Worm (Caenorhabditis elegans) whole organism, L3 larva: ENCODE measurements around the gene cnnm-1.

ENCODE experiments used
- ZK546.5 ChIP-seq: sonication (generic microtip); optimal IDR thresholded peaks from 2 replicates; lab custom pipeline; 2017; ENCODE audit warnings: missing biosample characterization, missing genetic modification characterization
- aly-2 ChIP-seq: fragments of 150-350 bp; optimal IDR thresholded peaks from 2 replicates; lab custom pipeline; 2014; ENCODE audit warnings: missing biosample characterization, missing genetic modification characterization
- ama-1 ChIP-seq: fragments of 150-350 bp; optimal IDR thresholded peaks from 2 replicates; lab custom pipeline; 2018
- ceh-28 ChIP-seq: fragments of 150-350 bp; optimal IDR thresholded peaks from 2 replicates; lab custom pipeline; 2014; ENCODE audit warnings: missing biosample characterization, missing genetic modification reagents, missing genetic modification characterization
- daf-12 ChIP-seq: fragments of 150-350 bp; optimal IDR thresholded peaks from 2 replicates; lab custom pipeline; 2014; ENCODE audit warnings: missing biosample characterization, missing genetic modification reagents, missing genetic modification characterization
- egl-27 ChIP-seq: sonication (generic microtip); optimal IDR thresholded peaks from 4 replicates; lab custom pipeline; 2017; ENCODE audit warnings: missing biosample characterization, missing genetic modification reagents, missing genetic modification characterization
- elt-1 ChIP-seq: fragments of 150-350 bp; optimal IDR thresholded peaks from 2 replicates; lab custom pipeline; 2014; ENCODE audit warnings: missing biosample characterization, missing genetic modification characterization
- eor-1 ChIP-seq, 2 experiments: fragments of 150-350 bp; optimal IDR thresholded peaks; 2 replicates each; lab custom pipeline; 2014 to 2018; ENCODE audit warnings: missing biosample characterization in 2 of 2, missing genetic modification characterization in 2 of 2
- fkh-10 ChIP-seq: sonication (generic microtip); optimal IDR thresholded peaks from 2 replicates; lab custom pipeline; 2017; ENCODE audit warnings: missing biosample characterization, missing genetic modification reagents, missing genetic modification characterization
- fkh-2 ChIP-seq: fragments of 150-350 bp; optimal IDR thresholded peaks from 2 replicates; lab custom pipeline; 2014; ENCODE audit warnings: missing biosample characterization, missing genetic modification reagents, missing genetic modification characterization
- fos-1 ChIP-seq: fragments of 150-350 bp; optimal IDR thresholded peaks from 2 replicates; lab custom pipeline; 2014; ENCODE audit warnings: missing biosample characterization, missing genetic modification characterization
- jun-1 ChIP-seq: fragments of 150-350 bp; optimal IDR thresholded peaks from 2 replicates; lab custom pipeline; 2014; ENCODE audit warnings: missing biosample characterization, missing genetic modification reagents, missing genetic modification characterization
- lsy-12 ChIP-seq: sonication (generic microtip); optimal IDR thresholded peaks from 2 replicates; lab custom pipeline; 2016; ENCODE audit warnings: mild to moderate bottlenecking, missing genetic modification characterization, missing compliant biosample characterization
- mdl-1 ChIP-seq: fragments of 150-350 bp; optimal IDR thresholded peaks from 2 replicates; lab custom pipeline; 2014; ENCODE audit warnings: missing biosample characterization, missing genetic modification characterization
- mml-1 ChIP-seq: fragments of 150-350 bp; sonication (generic microtip); optimal IDR thresholded peaks from 3 replicates; lab custom pipeline; 2014; ENCODE audit warnings: missing biosample characterization, missing genetic modification characterization
- nfya-1 ChIP-seq: sonication (generic microtip); optimal IDR thresholded peaks from 2 replicates; lab custom pipeline; 2017; ENCODE audit warnings: missing genetic modification characterization, mild to moderate bottlenecking, missing compliant biosample characterization, antibody characterized with exemption, moderate library complexity; ENCODE audit not compliant: insufficient read depth
- nhr-11 ChIP-seq: fragments of 150-350 bp; optimal IDR thresholded peaks from 2 replicates; lab custom pipeline; 2014; ENCODE audit warnings: missing biosample characterization, missing genetic modification characterization
- nhr-23 ChIP-seq: fragments of 150-350 bp; optimal IDR thresholded peaks from 2 replicates; lab custom pipeline; 2014; ENCODE audit warnings: missing biosample characterization, missing genetic modification reagents, missing genetic modification characterization
- nhr-237 ChIP-seq: fragments of 150-350 bp; optimal IDR thresholded peaks from 2 replicates; lab custom pipeline; 2014; ENCODE audit warnings: missing biosample characterization, missing genetic modification characterization
- nhr-43 ChIP-seq: sonication (generic microtip); optimal IDR thresholded peaks from 2 replicates; lab custom pipeline; 2016; ENCODE audit warnings: mild to moderate bottlenecking, missing genetic modification characterization, missing compliant biosample characterization; ENCODE audit not compliant: poor library complexity, severe bottlenecking
- nhr-67 ChIP-seq: fragments of 150-350 bp; optimal IDR thresholded peaks from 2 replicates; lab custom pipeline; 2014; ENCODE audit warnings: missing biosample characterization, missing genetic modification characterization
- nhr-77 ChIP-seq: fragments of 150-350 bp; optimal IDR thresholded peaks from 2 replicates; lab custom pipeline; 2014; ENCODE audit warnings: missing biosample characterization, missing genetic modification characterization
- pha-4 ChIP-seq: fragments of 150-350 bp; optimal IDR thresholded peaks from 2 replicates; lab custom pipeline; 2014; ENCODE audit warnings: missing biosample characterization, missing genetic modification reagents, missing genetic modification characterization
- pqm-1 ChIP-seq: fragments of 150-350 bp; optimal IDR thresholded peaks from 2 replicates; lab custom pipeline; 2017; ENCODE audit warnings: missing biosample characterization, missing genetic modification characterization, inconsistent platforms
- sea-2 ChIP-seq: fragments of 150-350 bp; sonication (generic microtip); optimal IDR thresholded peaks from 4 replicates; lab custom pipeline; 2014; ENCODE audit warnings: missing biosample characterization, missing genetic modification reagents, missing genetic modification characterization
- skn-1 ChIP-seq: fragments of 150-350 bp; optimal IDR thresholded peaks from 2 replicates; lab custom pipeline; 2014; ENCODE audit warnings: missing biosample characterization, missing genetic modification characterization
- snpc-4 ChIP-seq: fragments of 150-350 bp; optimal IDR thresholded peaks from 2 replicates; lab custom pipeline; 2014; ENCODE audit warnings: missing biosample characterization, missing genetic modification characterization
- unc-62 ChIP-seq: fragments of 150-350 bp; sonication (generic microtip); optimal IDR thresholded peaks from 4 replicates; lab custom pipeline; 2014; ENCODE audit warnings: missing biosample characterization, missing genetic modification reagents, missing genetic modification characterization
- zag-1 ChIP-seq: fragments of 150-350 bp; optimal IDR thresholded peaks from 2 replicates; lab custom pipeline; 2014; ENCODE audit warnings: missing biosample characterization, missing genetic modification characterization
- ztf-11 ChIP-seq: fragments of 150-350 bp; optimal IDR thresholded peaks from 2 replicates; lab custom pipeline; 2014; ENCODE audit warnings: missing biosample characterization, missing genetic modification characterization

The cnnm-1 gene

DNA sequence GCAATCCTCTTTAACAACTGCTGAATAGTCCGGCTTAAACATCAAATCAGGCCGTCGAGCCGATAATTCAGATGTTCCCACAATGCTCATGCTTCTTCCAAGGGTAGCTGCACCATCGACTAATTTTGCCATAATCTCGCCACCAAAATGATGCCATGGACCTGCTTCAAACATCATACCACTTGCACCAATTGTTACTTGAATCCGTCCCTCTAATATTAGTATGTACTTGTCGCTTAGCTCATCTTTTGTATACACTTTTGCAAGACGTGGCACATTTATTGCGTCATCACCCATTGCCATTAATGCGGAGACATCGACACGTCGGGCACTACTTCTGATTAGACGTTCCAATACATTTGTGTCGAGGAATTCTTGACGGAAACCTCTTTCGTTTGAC is 6.9 kb downstream of the cnnm-1 start:
- TF ChIP-seq nhr-77 (tag; lab: Kevin White, UChicago) (no peak), ztf-11 (tag; lab: Kevin White, UChicago) (no peak), nhr-11 (tag; lab: Kevin White, UChicago) (no peak), nfya-1 (no peak), eor-1 (tag; optimal IDR thresholded peaks at IDR 0.05; lab: Kevin White, UChicago) (no peak), mml-1 (tag; lab: Kevin White, UChicago) (no peak), snpc-4 (tag; lab: Kevin White, UChicago) (no peak), ceh-28 (tag; lab: Kevin White, UChicago) (no peak), sea-2 (GFP tag; lab: Kevin White, UChicago) (no peak), lsy-12 (tag; lab: Kevin White, UChicago) (no peak), egl-27 (tag; lab: Kevin White, UChicago) (no peak), nhr-67 (tag; lab: Kevin White, UChicago) (no peak), daf-12 (tag; lab: Kevin White, UChicago) (no peak)

DNA sequence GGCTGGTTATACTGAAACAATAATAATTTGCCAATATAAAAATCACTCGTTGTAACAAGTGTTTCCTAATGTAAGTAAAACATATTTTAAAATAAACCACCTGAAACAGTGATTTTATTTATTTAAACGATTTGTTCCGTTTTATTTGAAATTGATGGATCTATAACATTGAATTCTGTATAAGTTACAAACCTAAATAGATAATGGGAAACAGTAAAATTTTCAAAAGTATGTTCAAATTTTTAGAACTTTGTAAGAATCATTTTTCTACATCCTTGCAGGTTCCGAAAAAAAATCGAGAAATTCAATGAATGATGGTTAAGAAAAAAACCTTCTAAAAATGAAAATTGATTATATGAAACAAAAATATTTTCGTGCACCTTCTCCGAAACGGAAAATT is 13.2 kb downstream of the cnnm-1 start:
- TF ChIP-seq egl-27 (tag; lab: Kevin White, UChicago): no peak
- no peak for TF ChIP-seq eor-1 (tag; optimal IDR thresholded peaks at IDR 0.05; lab: Kevin White, UChicago)
- no peak for TF ChIP-seq pqm-1 (tag; lab: Kevin White, UChicago)
- TF ChIP-seq nhr-237 (tag; lab: Kevin White, UChicago): no peak
- TF ChIP-seq nhr-67 (tag; lab: Kevin White, UChicago): no peak

DNA sequence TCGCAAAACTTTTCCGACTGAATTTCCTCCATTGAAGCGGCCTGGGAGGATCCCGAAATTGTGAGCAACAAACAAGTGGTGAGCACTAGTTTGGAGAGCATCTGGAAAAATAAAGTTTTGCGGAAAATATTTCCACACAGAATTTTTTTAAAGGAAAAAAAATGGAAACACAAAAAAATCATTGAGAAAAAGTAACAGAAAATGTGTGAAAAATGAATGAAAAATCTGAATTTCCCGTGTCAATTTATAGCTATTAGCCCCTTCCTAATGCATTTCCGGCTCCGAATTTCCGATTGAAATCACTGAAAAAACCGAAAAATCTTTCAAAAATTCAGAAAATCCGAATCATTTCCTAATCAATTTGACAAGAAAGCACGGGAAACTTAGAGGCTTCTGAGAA is 14.9 kb downstream of the cnnm-1 start, which contains the start of gene flp-17:
Gene flp-17 (minus strand): TSS at position 101 of the 400 bp plus-strand sequence.
- TF ChIP-seq pha-4 (tag; lab: Kevin White, UChicago): no peak
- no peak for TF ChIP-seq zag-1 (tag; lab: Kevin White, UChicago)
- no peak for TF ChIP-seq skn-1 (tag; lab: Kevin White, UChicago)
- TF ChIP-seq unc-62 (GFP tag; lab: Kevin White, UChicago): no peak
- TF ChIP-seq jun-1 (tag; lab: Kevin White, UChicago): no peak
- no peak for TF ChIP-seq fkh-2 (tag; lab: Kevin White, UChicago)

DNA sequence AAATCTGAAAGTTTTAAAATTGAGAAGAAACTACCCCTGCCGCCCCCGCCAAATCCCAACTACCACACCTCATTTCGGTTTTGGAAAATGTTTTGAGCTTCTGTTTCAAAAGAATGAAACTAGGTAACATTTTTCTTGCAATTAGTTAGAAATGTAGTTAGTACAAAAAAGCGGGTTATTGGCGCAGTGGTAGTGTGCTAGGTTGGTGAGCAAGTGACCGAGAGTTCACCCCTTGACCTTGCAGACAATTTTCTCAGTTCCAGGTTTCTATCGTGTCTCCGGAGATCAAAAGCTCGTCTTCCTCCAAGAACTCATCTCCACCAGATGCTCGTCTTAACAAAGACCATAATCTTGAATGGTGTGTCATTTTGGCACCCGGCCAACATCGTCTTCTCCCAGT is 17.5 kb downstream of the cnnm-1 start:
- TF ChIP-seq eor-1 (tag; optimal IDR thresholded peaks at IDR 0.05; lab: Kevin White, UChicago) (no peak), nhr-237 (tag; lab: Kevin White, UChicago) (no peak), fkh-10 (no peak), ZK546.5 (tag; lab: Kevin White, UChicago) (no peak), nhr-43 (tag; lab: Kevin White, UChicago) (no peak), nfya-1 (no peak), mdl-1 (tag; lab: Kevin White, UChicago) (no peak), fos-1 (tag; lab: Kevin White, UChicago) (no peak), aly-2 (tag; lab: Kevin White, UChicago) (no peak), nhr-77 (tag; lab: Kevin White, UChicago) (no peak)

DNA sequence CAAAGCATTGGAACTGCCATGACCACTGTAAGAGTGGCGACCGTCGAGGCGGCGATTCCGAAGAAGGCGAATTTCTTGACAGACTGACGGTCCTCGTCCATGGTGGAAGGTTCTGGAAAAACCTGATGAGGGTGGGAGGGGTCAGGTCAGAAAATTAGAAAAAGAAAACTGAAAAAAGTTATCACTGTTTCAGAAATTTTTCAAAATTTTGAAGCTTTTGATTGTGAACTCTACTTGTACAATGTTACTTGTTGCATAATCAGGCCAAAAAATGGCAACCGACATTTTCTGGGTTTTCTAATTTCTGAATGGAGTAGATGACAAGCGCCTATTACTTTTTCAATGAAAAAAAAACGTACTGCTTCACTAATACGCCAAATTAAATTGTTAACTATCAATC is 23.0 kb downstream of the cnnm-1 start, which contains the start of gene col-138:
Gene col-138 (minus strand): TSS at position 101 of the 400 bp plus-strand sequence.
- TF ChIP-seq jun-1 (tag; lab: Kevin White, UChicago) (no peak), sea-2 (GFP tag; lab: Kevin White, UChicago) (no peak), zag-1 (tag; lab: Kevin White, UChicago) (no peak), elt-1 (tag; lab: Kevin White, UChicago) (no peak), nhr-23 (tag; lab: Kevin White, UChicago) (no peak), ama-1 (no peak), nhr-77 (tag; lab: Kevin White, UChicago) (no peak)

DNA sequence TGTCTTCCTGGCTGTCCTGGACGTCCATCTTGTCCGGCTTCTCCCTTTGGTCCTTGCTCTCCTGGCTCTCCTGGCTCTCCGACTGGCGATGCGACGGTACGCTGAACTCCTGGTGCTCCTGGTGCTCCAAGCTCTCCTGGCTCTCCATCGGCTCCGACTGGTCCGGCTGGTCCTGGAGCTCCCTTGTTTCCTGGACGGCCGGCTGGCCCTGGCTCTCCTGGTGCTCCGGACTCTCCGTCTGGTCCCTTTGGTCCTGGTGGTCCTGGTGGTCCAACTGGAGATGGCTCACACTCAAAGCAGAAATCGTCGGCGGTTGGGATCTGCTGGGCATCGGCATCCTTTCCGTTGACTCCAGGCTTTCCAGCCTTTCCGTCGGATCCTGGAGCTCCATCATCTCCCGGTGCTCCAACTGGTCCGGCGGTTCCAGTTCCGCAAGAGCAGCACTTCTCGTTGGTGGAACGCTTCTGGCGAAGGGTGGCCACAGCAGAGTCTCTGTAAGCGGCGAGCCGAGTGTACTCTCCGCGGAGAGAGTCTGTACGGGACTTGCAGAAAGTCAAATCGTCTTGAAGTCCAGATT is 23.5 kb downstream of the cnnm-1 start:
- TF ChIP-seq mdl-1 (tag; lab: Kevin White, UChicago) (no peak), ama-1 (no peak), ztf-11 (tag; lab: Kevin White, UChicago) (no peak), sea-2 (GFP tag; lab: Kevin White, UChicago) (no peak), fos-1 (tag; lab: Kevin White, UChicago) (no peak), jun-1 (tag; lab: Kevin White, UChicago) (no peak)
